Worm (Caenorhabditis elegans): Measurements from ENCODE around the gene F36A4.3.

ce11 chrIV:4227917-4228316, 41.5 kb upstream of the F36A4.3 start, which contains the start of gene srbc-70:
- TF ChIP-seq mab-5 (tag; optimal IDR thresholded peaks at IDR 0.05) (no peak), sem-2 (GFP tag; optimal IDR thresholded peaks at IDR 0.05) (no peak), nhr-12 (tag; optimal IDR thresholded peaks at IDR 0.05) (no peak)

All from whole organism, mixed stage, embryonic.